Fruit fly (Drosophila melanogaster): ENCODE results near the gene mkg-p.

dm6 chr3L:8418984-8419383 is 13.9 kb upstream of the mkg-p start:
- TF ChIP-seq Sin3A (optimal IDR thresholded peaks at IDR 0.05) (no peak), ttk (optimal IDR thresholded peaks at IDR 0.05) (no peak), h (optimal IDR thresholded peaks at IDR 0.05) (no peak), psq (optimal IDR thresholded peaks at IDR 0.05) (no peak), insv (optimal IDR thresholded peaks at IDR 0.05) (no peak), Myc (optimal IDR thresholded peaks at IDR 0.05) (no peak)

Measured in Kc167 (cell line).